Fruit fly (Drosophila melanogaster) Kc167 (cell line): Measurements from ENCODE around the gene ttk.

Experiments used
- Myc ChIP-seq: fragments of >200 bp; optimal IDR thresholded peaks from 2 replicates; lab custom pipeline; 2017; ENCODE audit warnings: missing external identifiers
- Sin3A ChIP-seq: fragments of >200 bp; optimal IDR thresholded peaks from 2 replicates; lab custom pipeline; 2018; ENCODE audit warnings: missing external identifiers
- h ChIP-seq: fragments of >200 bp; optimal IDR thresholded peaks from 3 replicates; lab custom pipeline; 2018; ENCODE audit warnings: missing external identifiers
- insv ChIP-seq: fragments of >200 bp; optimal IDR thresholded peaks from 3 replicates; lab custom pipeline; 2018; ENCODE audit warnings: missing external identifiers
- psq ChIP-seq: fragments of >200 bp; optimal IDR thresholded peaks from 2 replicates; lab custom pipeline; 2017; ENCODE audit warnings: missing external identifiers
- ttk ChIP-seq: sonication (Bioruptor generic); optimal IDR thresholded peaks from 2 replicates; lab custom pipeline; 2017; ENCODE audit warnings: missing external identifiers

Gene ttk

dm6 chr3R:31688671-31689642 is 24.7 kb upstream of the ttk start:
- no peak for TF ChIP-seq h
- TF ChIP-seq ttk (lab: Kevin White, UChicago) = no peak
- no peak for TF ChIP-seq Sin3A (lab: Kevin White, UChicago)
- TF ChIP-seq insv (lab: Kevin White, UChicago) = no peak
- no peak for TF ChIP-seq Myc (lab: Kevin White, UChicago)
- TF ChIP-seq psq = no peak

- TF ChIP-seq ttk (lab: Kevin White, UChicago) = no peak
- no peak for TF ChIP-seq Myc (lab: Kevin White, UChicago)
- TF ChIP-seq insv (lab: Kevin White, UChicago) = no peak
- TF ChIP-seq h = no peak
- TF ChIP-seq Sin3A (lab: Kevin White, UChicago) = no peak
- TF ChIP-seq psq = no peak
Measured at dm6 chr3R:31689727-31690126, 23.9 kb upstream of the ttk start.

dm6 chr3R:31690439-31690838 is 23.2 kb upstream of the ttk start:
- TF ChIP-seq Sin3A (lab: Kevin White, UChicago) = no peak
- TF ChIP-seq Myc (lab: Kevin White, UChicago) = no peak
- TF ChIP-seq insv (lab: Kevin White, UChicago) = no peak
- no peak for TF ChIP-seq h
- TF ChIP-seq ttk (lab: Kevin White, UChicago) = no peak
- TF ChIP-seq psq = no peak

dm6 chr3R:31696664-31697063 is 17.0 kb upstream of the ttk start:
- TF ChIP-seq Myc (lab: Kevin White, UChicago) = no peak
- TF ChIP-seq psq = no peak
- TF ChIP-seq Sin3A (lab: Kevin White, UChicago) = no peak
- TF ChIP-seq ttk (lab: Kevin White, UChicago) = no peak
- TF ChIP-seq h = no peak
- TF ChIP-seq insv (lab: Kevin White, UChicago) = no peak

dm6 chr3R:31697606-31698005 is 16.1 kb upstream of the ttk start:
- TF ChIP-seq psq (no peak), Myc (lab: Kevin White, UChicago) (no peak), h (no peak), insv (lab: Kevin White, UChicago) (no peak), Sin3A (lab: Kevin White, UChicago) (no peak), ttk (lab: Kevin White, UChicago) (no peak)

dm6 chr3R:31698143-31698776 is 15.4 kb upstream of the ttk start:
- TF ChIP-seq Myc (lab: Kevin White, UChicago) = no peak
- TF ChIP-seq h = no peak
- TF ChIP-seq ttk (lab: Kevin White, UChicago) = no peak
- TF ChIP-seq Sin3A (lab: Kevin White, UChicago) = no peak
- TF ChIP-seq insv (lab: Kevin White, UChicago) = no peak
- TF ChIP-seq psq = no peak

dm6 chr3R:31700212-31700611 is 13.5 kb upstream of the ttk start:
- TF ChIP-seq ttk (lab: Kevin White, UChicago) (no peak), h (no peak), psq (no peak), Sin3A (lab: Kevin White, UChicago) (no peak), Myc (lab: Kevin White, UChicago) (no peak), insv (lab: Kevin White, UChicago) (no peak)

- TF ChIP-seq insv (lab: Kevin White, UChicago) (no peak), Sin3A (lab: Kevin White, UChicago) (no peak), psq (no peak), h (no peak), ttk (lab: Kevin White, UChicago) (no peak), Myc (lab: Kevin White, UChicago) (no peak)
Measured at dm6 chr3R:31701934-31702333, 11.7 kb upstream of the ttk start.

- TF ChIP-seq Sin3A (lab: Kevin White, UChicago) (no peak), psq (no peak), h (no peak), ttk (lab: Kevin White, UChicago) (no peak), insv (lab: Kevin White, UChicago) (no peak), Myc (lab: Kevin White, UChicago) (no peak)
Measured at dm6 chr3R:31703370-31703769, 10.3 kb upstream of the ttk start.

- no peak for TF ChIP-seq insv (lab: Kevin White, UChicago)
- TF ChIP-seq Myc (lab: Kevin White, UChicago) = no peak
- no peak for TF ChIP-seq ttk (lab: Kevin White, UChicago)
- no peak for TF ChIP-seq Sin3A (lab: Kevin White, UChicago)
- no peak for TF ChIP-seq psq
- no peak for TF ChIP-seq h
Measured at dm6 chr3R:31704524-31705215, 9.0 kb upstream of the ttk start.

- TF ChIP-seq Myc (lab: Kevin White, UChicago) = no peak
- TF ChIP-seq psq = no peak
- TF ChIP-seq insv (lab: Kevin White, UChicago) = no peak
- TF ChIP-seq ttk (lab: Kevin White, UChicago) = no peak
- no peak for TF ChIP-seq Sin3A (lab: Kevin White, UChicago)
- no peak for TF ChIP-seq h
Measured at dm6 chr3R:31706142-31706894, 7.3 kb upstream of the ttk start.
